Fruit fly (Drosophila melanogaster) whole organism, pupa: ENCODE results near the gene tfc.

Experiments
- CG10348 ChIP-seq: fragments of 200-800 bp; sonication (Bioruptor generic); IDR thresholded peaks from 2 replicates; pipeline ENCODE4 v1.3.6; 2022; ENCODE audit warnings: missing biosample characterization, missing genetic modification characterization
- CG12605 ChIP-seq: fragments of 200-800 bp; sonication (Bioruptor generic); IDR thresholded peaks from 2 replicates; pipeline ENCODE4 v1.3.6; 2022; ENCODE audit warnings: missing biosample characterization, missing genetic modification characterization
- CG13204 ChIP-seq: fragments of 200-800 bp; sonication (Bioruptor generic); optimal IDR thresholded peaks from 2 replicates; lab custom pipeline; 2018; ENCODE audit warnings: missing biosample characterization, mild to moderate bottlenecking, missing genetic modification characterization, moderate library complexity
- CG14655 ChIP-seq: fragments of 200-800 bp; sonication (Bioruptor generic); optimal IDR thresholded peaks from 3 replicates; lab custom pipeline; 2017; ENCODE audit warnings: mild to moderate bottlenecking, missing biosample characterization, missing genetic modification reagents, missing genetic modification characterization
- CG15710 ChIP-seq: fragments of 200-800 bp; sonication (Bioruptor generic); optimal IDR thresholded peaks from 2 replicates; lab custom pipeline; 2018; ENCODE audit warnings: missing biosample characterization, mild to moderate bottlenecking, missing genetic modification characterization, moderate library complexity
- CG17806 ChIP-seq: fragments of 200-800 bp; sonication (Bioruptor generic); optimal IDR thresholded peaks from 2 replicates; lab custom pipeline; 2018; ENCODE audit warnings: missing biosample characterization, mild to moderate bottlenecking, missing genetic modification characterization, moderate library complexity
- CG32121 ChIP-seq: fragments of 200-800 bp; sonication (Bioruptor generic); IDR thresholded peaks from 2 replicates; pipeline ENCODE4 v1.3.6; 2022; ENCODE audit warnings: missing biosample characterization, missing genetic modification characterization
- CG34367 ChIP-seq: fragments of 200-800 bp; sonication (Bioruptor generic); optimal IDR thresholded peaks from 2 replicates; lab custom pipeline; 2018; ENCODE audit warnings: missing biosample characterization, mild to moderate bottlenecking, missing genetic modification characterization
- CG4496 ChIP-seq: fragments of 200-800 bp; sonication (Bioruptor generic); IDR thresholded peaks from 3 replicates; pipeline ENCODE4 v1.3.6; 2022; ENCODE audit warnings: missing biosample characterization, missing genetic modification characterization
- CG8159 ChIP-seq: fragments of 200-800 bp; sonication (Bioruptor generic); optimal IDR thresholded peaks from 3 replicates; lab custom pipeline; 2018; ENCODE audit warnings: missing biosample characterization, mild to moderate bottlenecking, missing genetic modification characterization, moderate library complexity
- CG8301 ChIP-seq: fragments of 200-800 bp; sonication (Bioruptor generic); optimal IDR thresholded peaks from 2 replicates; lab custom pipeline; 2018; ENCODE audit warnings: missing biosample characterization, mild to moderate bottlenecking, missing genetic modification characterization
- CG9948 ChIP-seq: fragments of 200-800 bp; sonication (Bioruptor generic); optimal IDR thresholded peaks from 2 replicates; lab custom pipeline; 2018; ENCODE audit warnings: missing biosample characterization, mild to moderate bottlenecking, missing genetic modification characterization, moderate library complexity
- D1 ChIP-seq: fragments of 200-800 bp; sonication (Bioruptor generic); optimal IDR thresholded peaks from 2 replicates; lab custom pipeline; 2018; ENCODE audit warnings: missing biosample characterization, mild to moderate bottlenecking, missing genetic modification characterization, moderate library complexity
- EcR ChIP-seq: fragments of 200-800 bp; sonication (Bioruptor generic); optimal IDR thresholded peaks from 3 replicates; lab custom pipeline; 2019; ENCODE audit warnings: missing biosample characterization, missing genetic modification characterization, mild to moderate bottlenecking, moderate library complexity, missing genetic modification reagents
- Ets98B ChIP-seq: fragments of 200-800 bp; sonication (Bioruptor generic); IDR thresholded peaks from 2 replicates; pipeline ENCODE4 v1.3.6; 2022; ENCODE audit warnings: missing biosample characterization, missing genetic modification characterization
- Pif1A ChIP-seq: fragments of 200-800 bp; sonication (Bioruptor generic); optimal IDR thresholded peaks from 3 replicates; lab custom pipeline; 2016; ENCODE audit warnings: missing biosample characterization, missing genetic modification characterization
- Pif1B ChIP-seq: fragments of 200-800 bp; sonication (Bioruptor generic); optimal IDR thresholded peaks from 3 replicates; lab custom pipeline; 2016; ENCODE audit warnings: missing biosample characterization, missing genetic modification characterization
- Snoo ChIP-seq: fragments of 200-800 bp; sonication (Bioruptor generic); optimal IDR thresholded peaks from 3 replicates; lab custom pipeline; 2017; ENCODE audit warnings: missing biosample characterization, mild to moderate bottlenecking, missing genetic modification characterization, inconsistent platforms
- fd96Ca ChIP-seq: fragments of 200-800 bp; sonication (Bioruptor generic); IDR thresholded peaks from 3 replicates; pipeline ENCODE4 v1.3.6; 2022; ENCODE audit warnings: missing biosample characterization, missing genetic modification characterization
- gl ChIP-seq: fragments of 200-800 bp; sonication (Bioruptor generic); optimal IDR thresholded peaks from 2 replicates; lab custom pipeline; 2018; ENCODE audit warnings: missing biosample characterization, mild to moderate bottlenecking, missing genetic modification characterization
- rn ChIP-seq: fragments of 200-800 bp; sonication (Bioruptor generic); IDR thresholded peaks from 2 replicates; pipeline ENCODE4 v1.3.6; 2022; ENCODE audit warnings: missing biosample characterization, missing genetic modification characterization

The tfc gene

DNA sequence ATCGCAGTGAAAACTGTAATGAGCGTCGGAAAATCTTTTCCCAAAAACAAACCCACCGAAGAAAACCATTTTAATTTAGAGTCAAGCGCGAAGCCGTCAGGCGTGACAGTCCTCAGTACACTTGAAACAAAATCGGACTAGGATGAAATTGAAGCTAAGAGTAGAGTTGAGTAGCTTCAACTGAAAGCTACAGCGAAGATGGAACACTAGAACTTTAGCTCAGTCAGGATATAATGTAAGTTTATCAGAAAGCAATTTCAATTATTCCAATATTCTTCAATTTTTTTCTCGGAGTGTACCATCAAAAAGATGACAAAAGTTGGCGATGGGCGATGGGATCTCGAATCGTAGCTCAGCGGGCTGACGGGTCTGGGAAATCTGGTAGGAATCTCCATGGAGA lies 39.8 kb upstream of the tfc start:
- TF ChIP-seq Snoo (tag; lab: Kevin White, UChicago) (no peak), Pif1A (GFP tag; lab: Kevin White, UChicago) (no peak), EcR (GFP tag; lab: Kevin White, UChicago) (no peak), CG8301 (tag; lab: Kevin White, UChicago) (peak; percentile 45), CG14655 (GFP tag; lab: Kevin White, UChicago) (peak; percentile 36), CG4496 (peak; percentile 51; the same call in 1 of the 3 replicates), CG12605 (GFP tag; lab: Robert Waterston, UW) (no peak), CG34367 (no peak), CG9948 (tag; lab: Kevin White, UChicago) (no peak), CG13204 (GFP tag; lab: Kevin White, UChicago) (no peak), fd96Ca (GFP tag; lab: Robert Waterston, UW) (peak; percentile 50; the same call in 2 of the 3 replicates), CG8159 (tag; lab: Kevin White, UChicago) (no peak), rn (GFP tag; lab: Robert Waterston, UW) (0 out of 2 replicates have a peak, but pooled peaks have one; percentile 26), Pif1B (no peak), gl (tag; lab: Kevin White, UChicago) (no peak), CG17806 (tag; lab: Kevin White, UChicago) (no peak), CG10348 (GFP tag; lab: Robert Waterston, UW) (no peak), CG15710 (tag; lab: Kevin White, UChicago) (no peak), Ets98B (GFP tag; lab: Robert Waterston, UW) (peak; percentile 41), CG32121 (GFP tag; lab: Robert Waterston, UW) (no peak), D1 (tag; lab: Kevin White, UChicago) (no peak)
- TF ChIP-seq, all 21 proteins: peak for 6

dm6 chr3L:1218596-1218995 lies 37.7 kb upstream of the tfc start, which contains the start of gene LysP:
TSS of gene LysP (minus strand) at chr3L:1218696.
- TF ChIP-seq CG14655 (GFP tag; lab: Kevin White, UChicago) (no peak), CG9948 (tag; lab: Kevin White, UChicago) (no peak), Pif1A (GFP tag; lab: Kevin White, UChicago) (no peak), CG4496 (0 out of 3 replicates have a peak, but pooled peaks have one; percentile 19), D1 (tag; lab: Kevin White, UChicago) (no peak)

dm6 chr3L:1227303-1227797 lies 28.9 kb upstream of the tfc start, which contains the start of gene LysS:
TSS of gene LysS (plus strand) at chr3L:1227747.
- TF ChIP-seq Pif1B (no peak), Snoo (tag; lab: Kevin White, UChicago) (no peak), CG14655 (GFP tag; lab: Kevin White, UChicago) (no peak), EcR (GFP tag; lab: Kevin White, UChicago) (no peak), CG4496 (no peak), fd96Ca (GFP tag; lab: Robert Waterston, UW) (no peak), CG8159 (tag; lab: Kevin White, UChicago) (no peak), CG15710 (tag; lab: Kevin White, UChicago) (no peak), Ets98B (GFP tag; lab: Robert Waterston, UW) (no peak)

DNA sequence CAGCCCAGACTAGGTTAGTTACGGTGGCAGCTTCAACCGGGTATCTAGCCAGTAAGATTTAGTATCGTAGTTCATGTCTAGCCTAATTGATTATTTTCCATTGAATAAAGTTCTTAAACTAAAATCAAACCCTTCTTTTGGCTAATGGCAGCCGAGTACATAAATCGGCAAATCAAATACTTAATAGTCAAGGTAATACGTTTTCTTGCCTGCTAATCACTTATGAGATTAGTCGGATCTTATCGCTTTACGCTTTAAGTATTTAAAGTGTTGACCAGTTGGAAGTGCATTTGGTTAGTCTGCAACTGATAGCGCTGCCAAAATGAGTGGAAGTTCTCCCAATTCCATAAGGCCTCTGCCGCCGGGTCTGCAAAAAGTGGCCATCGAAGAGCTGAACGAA lies 23.7 kb upstream of the tfc start, which contains the start of gene CG33965:
Gene CG33965 (plus strand): TSS at position 301 of the 400 bp plus-strand sequence.
- no peak for TF ChIP-seq Ets98B (GFP tag; lab: Robert Waterston, UW)
- no peak for TF ChIP-seq CG17806 (tag; lab: Kevin White, UChicago)
- no peak for TF ChIP-seq D1 (tag; lab: Kevin White, UChicago)
- no peak for TF ChIP-seq CG8159 (tag; lab: Kevin White, UChicago)
- no peak for TF ChIP-seq CG13204 (GFP tag; lab: Kevin White, UChicago)
- TF ChIP-seq CG14655 (GFP tag; lab: Kevin White, UChicago) = no peak
- no peak for TF ChIP-seq CG12605 (GFP tag; lab: Robert Waterston, UW)
- no peak for TF ChIP-seq CG9948 (tag; lab: Kevin White, UChicago)
- no peak for TF ChIP-seq Pif1B
- TF ChIP-seq CG8301 (tag; lab: Kevin White, UChicago) = no peak
- TF ChIP-seq Snoo (tag; lab: Kevin White, UChicago) = no peak
- TF ChIP-seq rn (GFP tag; lab: Robert Waterston, UW) = no peak
- no peak for TF ChIP-seq CG32121 (GFP tag; lab: Robert Waterston, UW)
- no peak for TF ChIP-seq gl (tag; lab: Kevin White, UChicago)
- TF ChIP-seq Pif1A (GFP tag; lab: Kevin White, UChicago) = no peak
- TF ChIP-seq CG15710 (tag; lab: Kevin White, UChicago) = no peak
- TF ChIP-seq, all 21 proteins: peak for 0

DNA sequence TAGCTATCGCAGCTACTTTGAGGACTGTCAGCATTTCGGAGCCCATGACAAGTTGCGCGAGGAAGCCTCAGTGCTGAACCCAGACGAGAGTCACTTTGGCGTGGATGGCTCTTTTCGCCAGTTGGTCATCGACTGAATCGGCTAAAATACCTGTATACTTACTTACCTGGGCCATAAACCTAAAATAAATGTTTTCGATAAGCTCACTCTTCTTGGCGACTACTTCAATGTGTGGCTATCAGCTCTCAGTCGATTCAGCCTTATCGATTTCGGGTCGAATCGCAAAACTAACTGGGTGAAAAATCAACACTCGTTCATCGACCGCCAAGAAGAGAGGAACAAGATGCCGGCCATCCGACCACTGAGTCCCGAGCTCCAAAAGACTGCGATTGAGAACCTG lies 22.4 kb upstream of the tfc start, which contains the start of gene CG33966:
Gene CG33966 (plus strand): TSS at position 301 of the 400 bp plus-strand sequence.
- TF ChIP-seq CG14655 (GFP tag; lab: Kevin White, UChicago) (no peak), Pif1A (GFP tag; lab: Kevin White, UChicago) (no peak), Ets98B (GFP tag; lab: Robert Waterston, UW) (no peak), CG8301 (tag; lab: Kevin White, UChicago) (no peak), Pif1B (no peak), CG10348 (GFP tag; lab: Robert Waterston, UW) (no peak), CG4496 (no peak), fd96Ca (GFP tag; lab: Robert Waterston, UW) (no peak), Snoo (tag; lab: Kevin White, UChicago) (no peak), CG8159 (tag; lab: Kevin White, UChicago) (no peak), D1 (tag; lab: Kevin White, UChicago) (no peak)
